Fruit fly (Drosophila melanogaster) S2 (cell line): Measurements from ENCODE around the gene CG10646.

Source experiments
- CG8478 ChIP-seq: fragments of >200 bp; optimal IDR thresholded peaks from 2 replicates; lab custom pipeline; 2018
- CTCF ChIP-seq, 2 experiments: fragments of >200 bp; optimal IDR thresholded peaks; 2 replicates each; lab custom pipeline; 2018

DNA sequence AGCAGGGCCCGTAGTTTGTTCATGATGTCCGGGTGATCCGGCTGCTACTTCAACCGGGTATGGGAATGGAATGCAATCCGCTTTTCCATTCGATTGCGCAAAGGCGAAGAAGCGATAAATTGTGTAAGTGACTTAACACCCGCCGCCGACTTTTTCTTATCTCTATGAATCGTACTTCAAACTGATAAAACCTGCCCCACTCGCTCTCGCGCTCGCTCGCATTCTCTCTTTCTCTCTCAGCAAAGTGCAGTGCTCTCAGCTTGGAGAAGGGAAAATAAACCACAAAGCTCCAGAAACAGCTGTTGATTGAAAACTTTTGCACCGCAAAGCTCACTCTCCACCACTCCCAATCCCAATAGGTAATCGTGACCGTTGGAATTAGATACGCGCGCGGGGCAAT, 13.7 kb downstream of the CG10646 start:
- no peak for TF ChIP-seq CTCF (optimal IDR thresholded peaks at IDR 0.05; lab: Kevin White, UChicago)
- TF ChIP-seq CG8478, result no peak
